Worm (Caenorhabditis elegans) whole organism, young adult: ENCODE results near the gene mfsd-11.

ENCODE experiments used
- F57A8.1 ChIP-seq: fragments of 200-800 bp; sonication (Bioruptor generic); optimal IDR thresholded peaks from 2 replicates; lab custom pipeline; 2018; ENCODE audit warnings: mild to moderate bottlenecking, missing genetic modification characterization, moderate library complexity, missing compliant biosample characterization
- ZK185.1 ChIP-seq: sonication (generic microtip); optimal IDR thresholded peaks from 2 replicates; lab custom pipeline; 2016; ENCODE audit warnings: mild to moderate bottlenecking, missing genetic modification characterization, missing compliant biosample characterization; ENCODE audit not compliant: poor library complexity, severe bottlenecking
- ceh-27 ChIP-seq: fragments of 200-800 bp; sonication (Bioruptor generic); optimal IDR thresholded peaks from 2 replicates; lab custom pipeline; 2018; ENCODE audit warnings: mild to moderate bottlenecking, missing genetic modification characterization, moderate library complexity, missing compliant biosample characterization
- dox-1 ChIP-seq: fragments of 200-800 bp; sonication (Bioruptor generic); IDR thresholded peaks from 2 replicates; pipeline ENCODE4 v1.3.6; 2022; ENCODE audit warnings: missing genetic modification reagents, missing genetic modification characterization, missing compliant biosample characterization
- dpl-1 ChIP-seq: fragments of 150-350 bp; optimal IDR thresholded peaks from 2 replicates; lab custom pipeline; 2014; ENCODE audit warnings: missing biosample characterization, missing genetic modification reagents, missing genetic modification characterization
- rpc-1 ChIP-seq, 2 experiments: fragments of 150-350 bp in 1 of 2; sonication (generic microtip) in 1 of 2; optimal IDR thresholded peaks; 2 replicates each; lab custom pipeline; 2014 to 2018; ENCODE audit warnings: missing biosample characterization in 1 of 2, missing genetic modification characterization in 1 of 2, missing genetic modification reagents in 1 of 2, missing genotype in 1 of 2
- snpc-4 ChIP-seq, 5 experiments: fragments of 150-350 bp in 1 of 5; sonication (generic microtip) in 4 of 5; optimal IDR thresholded peaks; 2 replicates each; lab custom pipeline; 2014 to 2018; ENCODE audit warnings: missing genetic modification characterization in 5 of 5, missing biosample characterization in 3 of 5, antibody characterized with exemption in 2 of 5, mild to moderate bottlenecking in 2 of 5, missing compliant biosample characterization in 2 of 5, missing genotype in 2 of 5, moderate library complexity in 2 of 5, missing genetic modification reagents in 1 of 5

DNA sequence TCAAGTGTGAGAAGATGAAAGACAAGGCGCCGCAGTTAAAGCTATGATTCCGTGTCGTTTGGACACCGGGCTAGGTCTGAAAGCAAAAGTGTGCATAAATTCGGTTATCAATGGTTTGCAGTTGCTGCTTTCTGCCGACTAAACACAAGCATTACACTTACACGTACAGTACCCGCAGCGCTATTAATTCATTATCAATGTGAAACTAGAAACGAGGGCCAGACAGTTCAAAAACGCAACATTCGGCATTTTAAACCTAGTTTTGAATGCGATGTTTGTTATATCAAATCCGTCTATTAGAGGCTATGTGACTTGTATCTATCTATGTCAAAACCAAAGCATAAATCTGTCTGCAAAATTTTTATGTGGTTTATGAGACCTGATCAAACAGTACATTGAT lies 20.1 kb upstream of the mfsd-11 start:
- TF ChIP-seq dox-1 (GFP tag; lab: Robert Waterston, UW) (no peak), rpc-1 (optimal IDR thresholded peaks at IDR 0.05; lab: Kevin White, UChicago) (no peak), rpc-1 (tag; optimal IDR thresholded peaks at IDR 0.05; lab: Kevin White, UChicago) (no peak), ceh-27 (no peak), F57A8.1 (GFP tag; lab: Kevin White, UChicago) (no peak), snpc-4 (GFP tag; optimal IDR thresholded peaks at IDR 0.05; lab: Kevin White, UChicago) (no peak), snpc-4 (tag; optimal IDR thresholded peaks at IDR 0.05; lab: Kevin White, UChicago) (no peak), dpl-1 (GFP tag; lab: Kevin White, UChicago) (no peak), ZK185.1 (tag; lab: Kevin White, UChicago) (no peak)
